Fruit fly (Drosophila melanogaster): Measurements from ENCODE around the gene mew.
A peak's percentile ranks its signal among the peaks of the same experiment; 100 is the strongest.

The mew gene

DNA sequence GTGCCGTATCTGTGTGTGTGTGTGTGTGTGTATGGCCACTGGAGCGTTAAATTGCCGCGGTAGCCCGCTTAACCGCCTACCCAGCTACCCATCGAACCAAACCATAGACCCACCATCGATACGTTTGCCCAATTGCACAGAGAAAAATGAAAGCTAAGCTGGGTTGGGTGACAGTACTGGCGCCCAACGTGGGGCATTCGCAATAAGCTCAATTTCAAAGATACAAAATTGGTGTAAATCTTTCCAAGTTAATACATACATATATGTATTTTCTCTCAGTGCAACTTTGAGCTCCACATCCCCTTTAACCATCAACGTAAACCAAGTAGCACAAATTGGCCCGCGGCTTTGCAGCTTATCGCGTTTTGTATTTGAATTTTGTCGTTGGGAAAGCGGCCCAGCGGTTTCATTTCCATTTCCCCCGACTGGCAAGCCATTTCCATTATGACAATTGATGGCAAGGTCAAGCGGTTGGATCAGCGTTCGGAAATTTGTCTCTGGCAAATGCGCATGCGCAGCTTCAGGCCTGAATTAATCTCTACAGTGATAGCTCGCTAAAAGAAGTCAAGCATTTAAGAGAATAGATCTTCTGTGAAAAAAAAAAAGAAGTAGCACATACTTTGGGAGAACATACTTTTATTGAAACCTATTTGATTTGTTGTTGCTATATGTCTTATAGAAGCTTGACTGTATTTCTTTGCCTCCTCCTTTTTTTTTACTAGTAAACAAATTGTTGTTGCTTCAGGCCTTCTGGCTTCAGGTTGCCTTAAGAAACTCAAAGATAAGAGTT is 25.7 kb downstream of the mew start (continued):
- TF ChIP-seq CG1792 (GFP tag; optimal IDR thresholded peaks at IDR 0.05) (peak; percentile 52), danr (GFP tag; IDR thresholded peaks at IDR 0.05) (peak; percentile 57; the same call in 1 of the 2 replicates), CG14441 (GFP tag; IDR thresholded peaks at IDR 0.05) (peak; percentile 90), NC2β (GFP tag; optimal IDR thresholded peaks at IDR 0.05) (peak; percentile 66), CG8924 (tag; optimal IDR thresholded peaks at IDR 0.05) (peak; percentile 75), CG10267 (tag; optimal IDR thresholded peaks at IDR 0.05) (peak; percentile 28), Atf3 (GFP tag; optimal IDR thresholded peaks at IDR 0.05) (peak; percentile 68), Hr78 (GFP tag; optimal IDR thresholded peaks at IDR 0.05) (peak in 1 of 2 experiments; percentile 54), ash1 (GFP tag; optimal IDR thresholded peaks at IDR 0.05) (no peak), so (GFP tag; IDR thresholded peaks at IDR 0.05) (peak; percentile 76), ftz-f1 (GFP tag; optimal IDR thresholded peaks at IDR 0.05) (no peak), NFAT (GFP tag; IDR thresholded peaks at IDR 0.05) (peak; percentile 53; the same call in 1 of the 2 replicates), gem (tag; optimal IDR thresholded peaks at IDR 0.05) (peak; percentile 78), Dbx (GFP tag; IDR thresholded peaks at IDR 0.05) (peak; percentile 52; the same call in 1 of the 3 replicates), dysf (GFP tag; IDR thresholded peaks at IDR 0.05) (peak; percentile 85), Sox102F (GFP tag; optimal IDR thresholded peaks at IDR 0.05) (peak; percentile 73), CG2120 (GFP tag; optimal IDR thresholded peaks at IDR 0.05) (peak; percentile 56), CG17568 (GFP tag; optimal IDR thresholded peaks at IDR 0.05) (peak; percentile 60), Camta (GFP tag; optimal IDR thresholded peaks at IDR 0.05) (peak; percentile 66), CG2199 (GFP tag; IDR thresholded peaks at IDR 0.05) (peak; percentile 65; the same call in 2 of the 3 replicates), gcm (GFP tag; optimal IDR thresholded peaks at IDR 0.05) (peak; percentile 53), stwl (tag; optimal IDR thresholded peaks at IDR 0.05) (no peak), CG2712 (tag; optimal IDR thresholded peaks at IDR 0.05) (peak; percentile 75), CG3407 (GFP tag; optimal IDR thresholded peaks at IDR 0.05) (peak; percentile 70), NC2α (GFP tag; optimal IDR thresholded peaks at IDR 0.05) (no peak), nom (GFP tag; optimal IDR thresholded peaks at IDR 0.05) (no peak), CG13894 (tag; optimal IDR thresholded peaks at IDR 0.05) (peak; percentile 22), Max (GFP tag; optimal IDR thresholded peaks at IDR 0.05) (peak; percentile 37), Spps (tag; optimal IDR thresholded peaks at IDR 0.05) (no peak), da (GFP tag; optimal IDR thresholded peaks at IDR 0.05) (no peak), hbn (GFP tag; IDR thresholded peaks at IDR 0.05; ENCODE audit: partially characterized antibody) (no peak), CG4854 (GFP tag; optimal IDR thresholded peaks at IDR 0.05) (peak; percentile 31), CG3838 (GFP tag; optimal IDR thresholded peaks at IDR 0.05) (no peak), Deaf1 (tag; optimal IDR thresholded peaks at IDR 0.05) (peak; percentile 39), CG6813 (GFP tag; optimal IDR thresholded peaks at IDR 0.05) (peak; percentile 65), Dll (GFP tag; IDR thresholded peaks at IDR 0.05; ENCODE audit: partially characterized antibody) (no peak), abd-A (tag; optimal IDR thresholded peaks at IDR 0.05) (peak; percentile 13), CG18619 (GFP tag; optimal IDR thresholded peaks at IDR 0.05) (peak; percentile 61), Usf (GFP tag; optimal IDR thresholded peaks at IDR 0.05) (peak; percentile 14), Dfd (GFP tag; optimal IDR thresholded peaks at IDR 0.05) (no peak), Hand (GFP tag; optimal IDR thresholded peaks at IDR 0.05) (peak; percentile 23), kah (GFP tag; optimal IDR thresholded peaks at IDR 0.05) (peak; percentile 27), tio (GFP tag; optimal IDR thresholded peaks at IDR 0.05) (peak; percentile 24), Pdp1 (GFP tag; optimal IDR thresholded peaks at IDR 0.05) (peak; percentile 65), vfl (GFP tag; optimal IDR thresholded peaks at IDR 0.05) (no peak), sim (GFP tag; IDR thresholded peaks at IDR 0.05) (peak; percentile 52; the same call in 1 of the 2 replicates), CG11398 (GFP tag; optimal IDR thresholded peaks at IDR 0.05) (peak; percentile 6), sr (GFP tag; IDR thresholded peaks at IDR 0.05) (peak; percentile 55; the same call in 1 of the 3 replicates)
